Worm (Caenorhabditis elegans) whole organism, L3 larva: ENCODE data around the gene epc-1.
A peak's percentile ranks its signal among the peaks of the same experiment; 100 is the strongest.

Experiments used
- R02D3.7 ChIP-seq: fragments of 150-350 bp; optimal IDR thresholded peaks from 2 replicates; lab custom pipeline; 2014; ENCODE audit warnings: missing biosample characterization, missing genetic modification characterization
- ZK546.5 ChIP-seq: sonication (generic microtip); optimal IDR thresholded peaks from 2 replicates; lab custom pipeline; 2017; ENCODE audit warnings: missing biosample characterization, missing genetic modification characterization
- ama-1 ChIP-seq: fragments of 150-350 bp; optimal IDR thresholded peaks from 2 replicates; lab custom pipeline; 2018
- ceh-28 ChIP-seq: fragments of 150-350 bp; optimal IDR thresholded peaks from 2 replicates; lab custom pipeline; 2014; ENCODE audit warnings: missing biosample characterization, missing genetic modification reagents, missing genetic modification characterization
- egl-27 ChIP-seq: sonication (generic microtip); optimal IDR thresholded peaks from 4 replicates; lab custom pipeline; 2017; ENCODE audit warnings: missing biosample characterization, missing genetic modification reagents, missing genetic modification characterization
- egl-5 ChIP-seq: fragments of 150-350 bp; optimal IDR thresholded peaks from 2 replicates; lab custom pipeline; 2017; ENCODE audit warnings: missing biosample characterization, missing genetic modification reagents, missing genetic modification characterization, inconsistent platforms
- elt-2 ChIP-seq: sonication (generic microtip); optimal IDR thresholded peaks from 2 replicates; lab custom pipeline; 2016; ENCODE audit warnings: missing genetic modification reagents, mild to moderate bottlenecking, missing genetic modification characterization, missing compliant biosample characterization
- elt-3 ChIP-seq, 3 experiments: fragments of 150-350 bp in 1 of 3; sonication (generic microtip) in 2 of 3; optimal IDR thresholded peaks; 2 replicates in 2 of 3; 4 replicates in 1 of 3; lab custom pipeline; 2014 to 2017; ENCODE audit warnings: missing biosample characterization in 3 of 3, missing genetic modification characterization in 3 of 3
- eor-1 ChIP-seq, 2 experiments: fragments of 150-350 bp; optimal IDR thresholded peaks; 2 replicates each; lab custom pipeline; 2014 to 2018; ENCODE audit warnings: missing biosample characterization in 2 of 2, missing genetic modification characterization in 2 of 2
- fkh-10 ChIP-seq: sonication (generic microtip); optimal IDR thresholded peaks from 2 replicates; lab custom pipeline; 2017; ENCODE audit warnings: missing biosample characterization, missing genetic modification reagents, missing genetic modification characterization
- fos-1 ChIP-seq: fragments of 150-350 bp; optimal IDR thresholded peaks from 2 replicates; lab custom pipeline; 2014; ENCODE audit warnings: missing biosample characterization, missing genetic modification characterization
- hmg-11 ChIP-seq: sonication (generic microtip); optimal IDR thresholded peaks from 2 replicates; lab custom pipeline; 2016; ENCODE audit warnings: missing genetic modification characterization, missing compliant biosample characterization
- jun-1 ChIP-seq: fragments of 150-350 bp; optimal IDR thresholded peaks from 2 replicates; lab custom pipeline; 2014; ENCODE audit warnings: missing biosample characterization, missing genetic modification reagents, missing genetic modification characterization
- lin-15B ChIP-seq: fragments of 150-350 bp; optimal IDR thresholded peaks from 2 replicates; lab custom pipeline; 2014; ENCODE audit warnings: missing biosample characterization, missing genetic modification characterization
- lin-39 ChIP-seq: fragments of 150-350 bp; optimal IDR thresholded peaks from 2 replicates; lab custom pipeline; 2018; ENCODE audit warnings: missing biosample characterization, missing genetic modification reagents, missing genetic modification characterization
- lsy-12 ChIP-seq: sonication (generic microtip); optimal IDR thresholded peaks from 2 replicates; lab custom pipeline; 2016; ENCODE audit warnings: mild to moderate bottlenecking, missing genetic modification characterization, missing compliant biosample characterization
- mdl-1 ChIP-seq: fragments of 150-350 bp; optimal IDR thresholded peaks from 2 replicates; lab custom pipeline; 2014; ENCODE audit warnings: missing biosample characterization, missing genetic modification characterization
- nfya-1 ChIP-seq: sonication (generic microtip); optimal IDR thresholded peaks from 2 replicates; lab custom pipeline; 2017; ENCODE audit warnings: missing genetic modification characterization, mild to moderate bottlenecking, missing compliant biosample characterization, antibody characterized with exemption, moderate library complexity; ENCODE audit not compliant: insufficient read depth
- nhr-23 ChIP-seq: fragments of 150-350 bp; optimal IDR thresholded peaks from 2 replicates; lab custom pipeline; 2014; ENCODE audit warnings: missing biosample characterization, missing genetic modification reagents, missing genetic modification characterization
- nhr-25 ChIP-seq: sonication (generic microtip); optimal IDR thresholded peaks from 2 replicates; lab custom pipeline; 2017; ENCODE audit warnings: missing biosample characterization, missing genetic modification characterization
- nhr-43 ChIP-seq: sonication (generic microtip); optimal IDR thresholded peaks from 2 replicates; lab custom pipeline; 2016; ENCODE audit warnings: mild to moderate bottlenecking, missing genetic modification characterization, missing compliant biosample characterization; ENCODE audit not compliant: poor library complexity, severe bottlenecking
- nhr-67 ChIP-seq: fragments of 150-350 bp; optimal IDR thresholded peaks from 2 replicates; lab custom pipeline; 2014; ENCODE audit warnings: missing biosample characterization, missing genetic modification characterization
- nhr-76 ChIP-seq: fragments of 150-350 bp; sonication (generic microtip); optimal IDR thresholded peaks from 5 replicates; lab custom pipeline; 2014; ENCODE audit warnings: missing biosample characterization, missing genetic modification characterization
- pha-4 ChIP-seq: fragments of 150-350 bp; optimal IDR thresholded peaks from 2 replicates; lab custom pipeline; 2014; ENCODE audit warnings: missing biosample characterization, missing genetic modification reagents, missing genetic modification characterization
- pqm-1 ChIP-seq: fragments of 150-350 bp; optimal IDR thresholded peaks from 2 replicates; lab custom pipeline; 2017; ENCODE audit warnings: missing biosample characterization, missing genetic modification characterization, inconsistent platforms
- sea-2 ChIP-seq: fragments of 150-350 bp; sonication (generic microtip); optimal IDR thresholded peaks from 4 replicates; lab custom pipeline; 2014; ENCODE audit warnings: missing biosample characterization, missing genetic modification reagents, missing genetic modification characterization
- skn-1 ChIP-seq: fragments of 150-350 bp; optimal IDR thresholded peaks from 2 replicates; lab custom pipeline; 2014; ENCODE audit warnings: missing biosample characterization, missing genetic modification characterization
- snpc-4 ChIP-seq: fragments of 150-350 bp; optimal IDR thresholded peaks from 2 replicates; lab custom pipeline; 2014; ENCODE audit warnings: missing biosample characterization, missing genetic modification characterization
- tbx-2 ChIP-seq: sonication (generic microtip); optimal IDR thresholded peaks from 2 replicates; lab custom pipeline; 2016; ENCODE audit warnings: mild to moderate bottlenecking, missing genetic modification characterization, missing compliant biosample characterization
- unc-62 ChIP-seq: fragments of 150-350 bp; sonication (generic microtip); optimal IDR thresholded peaks from 4 replicates; lab custom pipeline; 2014; ENCODE audit warnings: missing biosample characterization, missing genetic modification reagents, missing genetic modification characterization

epc-1 gene

DNA sequence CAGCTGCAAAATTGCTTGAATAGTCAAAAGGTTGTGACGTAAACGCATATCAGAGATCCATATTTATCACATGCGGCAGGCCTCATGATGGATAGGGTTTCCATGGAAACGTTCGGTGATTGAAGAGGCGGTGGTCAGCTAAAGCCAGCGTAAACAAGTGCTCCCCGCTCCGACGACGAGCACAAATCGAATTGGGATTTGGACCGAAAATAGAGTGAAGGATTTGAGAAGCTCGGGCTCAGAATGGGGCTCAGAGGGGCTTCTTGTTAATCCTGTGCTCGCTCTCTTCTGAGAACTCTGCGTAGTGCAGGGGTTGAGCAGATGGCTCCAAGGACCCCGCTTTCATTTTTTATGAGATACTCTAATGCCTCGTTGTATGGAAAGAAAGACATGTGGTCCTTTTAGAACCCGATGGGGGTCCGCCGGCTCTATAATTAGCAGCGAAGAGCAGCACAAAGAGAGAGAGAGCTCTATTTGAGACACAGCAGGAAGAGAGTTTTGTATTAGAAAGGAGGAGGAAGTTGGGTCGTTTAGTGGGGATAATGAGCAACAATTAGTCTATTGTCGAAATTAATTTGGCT is 7.6 kb upstream of the epc-1 start:
- TF ChIP-seq nfya-1 (tag; lab: Kevin White, UChicago) = peak; percentile 35
- no peak for TF ChIP-seq ZK546.5 (tag; lab: Kevin White, UChicago)
- TF ChIP-seq egl-5 (tag; lab: Kevin White, UChicago) = peak; percentile 25
- TF ChIP-seq snpc-4 (tag; lab: Kevin White, UChicago) = no peak
- no peak for TF ChIP-seq nhr-43 (tag; lab: Kevin White, UChicago)

- TF ChIP-seq elt-3 (tag; optimal IDR thresholded peaks at IDR 0.05; lab: Kevin White, UChicago) (peak in 1 of 3 experiments; percentile 14), nhr-67 (no peak), sea-2 (no peak), ceh-28 (tag; lab: Kevin White, UChicago) (peak; percentile 13), fkh-10 (no peak), nfya-1 (tag; lab: Kevin White, UChicago) (peak; percentile 41), lin-39 (peak; percentile 12), nhr-76 (no peak), nhr-43 (tag; lab: Kevin White, UChicago) (peak; percentile 64), fos-1 (tag; lab: Kevin White, UChicago) (peak; percentile 79), skn-1 (tag; lab: Kevin White, UChicago) (peak; percentile 28), eor-1 (tag; optimal IDR thresholded peaks at IDR 0.05; lab: Kevin White, UChicago) (peak in 1 of 2 experiments; percentile 61), ama-1 (lab: Kevin White, UChicago) (peak; percentile 77), pha-4 (tag; lab: Kevin White, UChicago) (peak; percentile 92), egl-5 (tag; lab: Kevin White, UChicago) (peak; percentile 82), pqm-1 (tag; lab: Kevin White, UChicago) (peak; percentile 93), elt-2 (tag; lab: Kevin White, UChicago) (peak; percentile 84), nhr-23 (peak; percentile 81), lin-15B (tag; lab: Kevin White, UChicago) (no peak), unc-62 (GFP tag; lab: Kevin White, UChicago) (peak; percentile 37), R02D3.7 (tag; lab: Kevin White, UChicago) (no peak), tbx-2 (tag; lab: Kevin White, UChicago) (peak; percentile 12), hmg-11 (tag; lab: Kevin White, UChicago) (no peak), jun-1 (tag; lab: Kevin White, UChicago) (peak; percentile 95), nhr-25 (peak; percentile 67)
- TF ChIP-seq, all 47 proteins: peak for 18
Measured at ce11 chrIII:12614669-12615451, 6.5 kb upstream of the epc-1 start.

ce11 chrIII:12614161-12614560 is 5.8 kb upstream of the epc-1 start:
- TF ChIP-seq sea-2 (no peak), pha-4 (tag; lab: Kevin White, UChicago) (peak; percentile 9), egl-27 (tag; lab: Kevin White, UChicago) (no peak), lsy-12 (no peak), ama-1 (lab: Kevin White, UChicago) (no peak), elt-3 (tag; optimal IDR thresholded peaks at IDR 0.05; lab: Kevin White, UChicago) (no peak)

DNA sequence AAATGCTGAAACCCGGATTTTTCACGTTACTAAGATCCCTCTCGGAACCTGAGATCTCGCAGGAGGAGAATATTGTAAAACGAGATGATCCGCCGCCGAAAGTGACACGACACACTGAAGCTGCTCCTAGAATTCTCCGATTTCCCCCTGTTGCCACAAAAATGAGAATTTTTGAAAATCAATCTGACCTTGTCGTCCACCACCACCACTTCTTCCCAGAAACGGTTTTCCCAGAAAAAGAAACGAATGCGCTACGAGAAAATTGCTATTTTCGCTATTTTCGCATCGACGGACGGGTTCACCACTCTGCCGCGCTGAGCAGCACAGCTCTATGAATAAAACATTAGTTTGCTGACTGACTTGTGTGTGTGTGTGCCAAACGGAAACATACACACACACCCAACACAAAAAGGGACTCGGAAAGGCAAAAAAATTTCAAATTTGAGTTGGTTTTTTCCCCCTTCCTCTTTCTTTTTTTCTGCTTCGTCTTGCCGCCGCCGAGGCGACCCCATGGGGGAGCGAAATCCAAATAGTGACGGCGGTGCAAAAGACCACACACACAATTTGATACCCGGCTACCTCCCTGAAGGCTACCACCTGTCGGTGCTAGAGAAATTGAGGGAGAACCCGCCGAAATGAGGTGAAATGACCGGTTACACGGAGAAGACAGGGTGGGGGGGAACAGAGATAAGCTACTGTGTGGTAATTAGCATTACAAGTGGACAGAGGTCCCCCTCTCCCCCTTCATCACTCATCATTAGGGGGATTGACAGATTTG is 4.9 kb upstream of the epc-1 start:
- peak; percentile 33 for TF ChIP-seq nfya-1 (tag; lab: Kevin White, UChicago)
- peak; percentile 52 for TF ChIP-seq pha-4 (tag; lab: Kevin White, UChicago)
- no peak for TF ChIP-seq mdl-1
